Fruit fly (Drosophila melanogaster) whole organism, embryonic: ENCODE measurements around the gene Agpat1.
A peak's percentile ranks its signal among the peaks of the same experiment; 100 is the strongest.

ENCODE experiments used
- Aef1 ChIP-seq: fragments of 200-800 bp; sonication (Bioruptor generic); IDR thresholded peaks from 3 replicates; pipeline ENCODE4 v1.3.6; 2022; ENCODE audit warnings: missing biosample characterization, missing genetic modification characterization
- Awh ChIP-seq: fragments of 200-800 bp; sonication (Bioruptor generic); IDR thresholded peaks from 2 replicates; pipeline ENCODE4, ENCODE4 v1.3.6; 2022; ENCODE audit warnings: missing biosample characterization, missing genetic modification characterization
- Bdp1 ChIP-seq: fragments of 200-800 bp; sonication (Bioruptor generic); optimal IDR thresholded peaks from 3 replicates; lab custom pipeline; 2016; ENCODE audit warnings: missing biosample characterization, missing genetic modification characterization
- CG10147 ChIP-seq: fragments of 200-800 bp; sonication (Bioruptor generic); optimal IDR thresholded peaks from 2 replicates; lab custom pipeline; 2019; ENCODE audit warnings: missing biosample characterization, mild to moderate bottlenecking, missing genetic modification characterization, moderate library complexity
- CG10267 ChIP-seq: fragments of 200-800 bp; sonication (Bioruptor generic); optimal IDR thresholded peaks from 2 replicates; lab custom pipeline; 2018; ENCODE audit warnings: missing biosample characterization, mild to moderate bottlenecking, missing genetic modification characterization, moderate library complexity
- CG14860 ChIP-seq: fragments of 200-800 bp; sonication (Bioruptor generic); IDR thresholded peaks from 3 replicates; pipeline ENCODE4 v1.3.6; 2022; ENCODE audit warnings: missing biosample characterization, missing genetic modification characterization; ENCODE audit not compliant: partially characterized antibody
- CG1647 ChIP-seq: fragments of 200-800 bp; sonication (Bioruptor generic); optimal IDR thresholded peaks from 3 replicates; lab custom pipeline; 2016; ENCODE audit warnings: missing biosample characterization, missing genetic modification characterization
- CG16779 ChIP-seq: fragments of 200-800 bp; sonication (Bioruptor generic); IDR thresholded peaks from 2 replicates; pipeline ENCODE4 v1.3.6; 2022; ENCODE audit warnings: missing biosample characterization, missing genetic modification characterization
- CG16815 ChIP-seq: fragments of 200-800 bp; sonication (Bioruptor generic); optimal IDR thresholded peaks from 3 replicates; lab custom pipeline; 2017; ENCODE audit warnings: missing biosample characterization, mild to moderate bottlenecking, missing genetic modification characterization
- CG17568 ChIP-seq: fragments of 200-800 bp; sonication (Bioruptor generic); optimal IDR thresholded peaks from 2 replicates; lab custom pipeline; 2018; ENCODE audit warnings: missing biosample characterization, mild to moderate bottlenecking, missing genetic modification characterization, moderate library complexity
- CG2120 ChIP-seq: fragments of 200-800 bp; sonication (Bioruptor generic); optimal IDR thresholded peaks from 3 replicates; lab custom pipeline; 2016; ENCODE audit warnings: missing biosample characterization, missing genetic modification characterization
- CG2129 ChIP-seq: fragments of 200-800 bp; sonication (Bioruptor generic); IDR thresholded peaks from 2 replicates; pipeline ENCODE4 v1.3.6; 2022; ENCODE audit warnings: missing biosample characterization, missing genetic modification characterization; ENCODE audit not compliant: partially characterized antibody
- CG2202 ChIP-seq: fragments of 200-800 bp; sonication (Bioruptor generic); optimal IDR thresholded peaks from 2 replicates; lab custom pipeline; 2018; ENCODE audit warnings: missing biosample characterization, mild to moderate bottlenecking, missing genetic modification characterization
- CG3838 ChIP-seq: fragments of 200-800 bp; sonication (Bioruptor generic); optimal IDR thresholded peaks from 3 replicates; lab custom pipeline; 2016; ENCODE audit warnings: missing biosample characterization, missing genetic modification characterization
- CG3847 ChIP-seq: fragments of 200-800 bp; sonication (Bioruptor generic); IDR thresholded peaks from 2 replicates; pipeline ENCODE4 v1.3.6; 2022; ENCODE audit warnings: missing biosample characterization, missing genetic modification characterization
- CG4282 ChIP-seq: fragments of 200-800 bp; sonication (Bioruptor generic); optimal IDR thresholded peaks from 2 replicates; lab custom pipeline; 2016; ENCODE audit warnings: missing biosample characterization, missing genetic modification characterization
- CG6254 ChIP-seq: fragments of 200-800 bp; sonication (Bioruptor generic); optimal IDR thresholded peaks from 3 replicates; lab custom pipeline; 2017; ENCODE audit warnings: mild to moderate bottlenecking, missing biosample characterization, missing genetic modification reagents, missing genetic modification characterization
- CG6683 ChIP-seq: fragments of 200-800 bp; sonication (Bioruptor generic); optimal IDR thresholded peaks from 2 replicates; lab custom pipeline; 2017; ENCODE audit warnings: missing biosample characterization, mild to moderate bottlenecking, missing genetic modification characterization, missing genetic modification reagents
- CG7372 ChIP-seq: fragments of 200-800 bp; sonication (Bioruptor generic); IDR thresholded peaks from 2 replicates; pipeline ENCODE4 v1.3.6; 2022; ENCODE audit warnings: missing biosample characterization, missing genetic modification characterization
- Gug ChIP-seq: fragments of 200-800 bp; sonication (Bioruptor generic); IDR thresholded peaks from 4 replicates; pipeline ENCODE4 v1.3.6; 2022; ENCODE audit warnings: missing biosample characterization, missing genetic modification characterization
- HLHmδ ChIP-seq: fragments of 200-800 bp; sonication (Bioruptor generic); optimal IDR thresholded peaks from 2 replicates; lab custom pipeline; 2018; ENCODE audit warnings: missing biosample characterization, mild to moderate bottlenecking, missing genetic modification characterization, moderate library complexity
- Hand ChIP-seq: fragments of 200-800 bp; sonication (Bioruptor generic); optimal IDR thresholded peaks from 2 replicates; lab custom pipeline; 2017; ENCODE audit warnings: mild to moderate bottlenecking, missing biosample characterization, missing genetic modification reagents, missing genetic modification characterization
- HmgD ChIP-seq: fragments of 200-800 bp; sonication (Bioruptor generic); optimal IDR thresholded peaks from 3 replicates; lab custom pipeline; 2016; ENCODE audit warnings: missing biosample characterization, missing genetic modification characterization
- MBD-R2 ChIP-seq: fragments of 200-800 bp; sonication (Bioruptor generic); IDR thresholded peaks from 2 replicates; pipeline ENCODE4 v1.3.6; 2022; ENCODE audit warnings: missing biosample characterization, missing genetic modification characterization
- MTF-1 ChIP-seq: fragments of 200-800 bp; sonication (Bioruptor generic); optimal IDR thresholded peaks from 2 replicates; lab custom pipeline; 2018; ENCODE audit warnings: missing biosample characterization, mild to moderate bottlenecking, missing genetic modification characterization, borderline replicate concordance
- Oli ChIP-seq: fragments of 200-800 bp; sonication (Bioruptor generic); optimal IDR thresholded peaks from 2 replicates; lab custom pipeline; 2018; ENCODE audit warnings: missing biosample characterization, mild to moderate bottlenecking, missing genetic modification characterization, moderate library complexity
- PHDP ChIP-seq: fragments of 200-800 bp; sonication (Bioruptor generic); optimal IDR thresholded peaks from 3 replicates; lab custom pipeline; 2018; ENCODE audit warnings: missing biosample characterization, mild to moderate bottlenecking, missing genetic modification characterization, moderate library complexity
- Usf ChIP-seq: fragments of 200-800 bp; sonication (Bioruptor generic); optimal IDR thresholded peaks from 2 replicates; lab custom pipeline; 2017; ENCODE audit warnings: missing genotype, missing biosample characterization, missing genetic modification characterization
- bigmax ChIP-seq: fragments of 200-800 bp; sonication (Bioruptor generic); optimal IDR thresholded peaks from 2 replicates; lab custom pipeline; 2018; ENCODE audit warnings: missing biosample characterization, mild to moderate bottlenecking, missing genetic modification characterization
- crc ChIP-seq: fragments of 200-800 bp; sonication (Bioruptor generic); optimal IDR thresholded peaks from 2 replicates; lab custom pipeline; 2016; ENCODE audit warnings: missing biosample characterization, missing genetic modification characterization
- crp ChIP-seq, 2 experiments: fragments of 200-800 bp; sonication (Bioruptor generic); optimal IDR thresholded peaks; 2 replicates in 1 of 2; 3 replicates in 1 of 2; lab custom pipeline; 2017; ENCODE audit warnings: missing biosample characterization in 2 of 2, missing genetic modification characterization in 2 of 2, mild to moderate bottlenecking in 1 of 2, moderate library complexity in 1 of 2
- da ChIP-seq: fragments of 200-800 bp; sonication (Bioruptor generic); optimal IDR thresholded peaks from 2 replicates; lab custom pipeline; 2016; ENCODE audit warnings: missing biosample characterization, missing genetic modification characterization
- dpn ChIP-seq, 2 experiments: fragments of 200-800 bp; sonication (Bioruptor generic); optimal IDR thresholded peaks; 3 replicates each; lab custom pipeline; 2016; ENCODE audit warnings: missing biosample characterization in 2 of 2, missing genetic modification characterization in 2 of 2
- en ChIP-seq: fragments of 200-800 bp; sonication (Bioruptor generic); optimal IDR thresholded peaks from 2 replicates; lab custom pipeline; 2016; ENCODE audit warnings: missing biosample characterization, missing genetic modification characterization
- fru ChIP-seq: fragments of >200 bp; optimal IDR thresholded peaks from 2 replicates; lab custom pipeline; 2017
- gce ChIP-seq: fragments of 200-800 bp; sonication (Bioruptor generic); IDR thresholded peaks from 3 replicates; pipeline ENCODE4 v1.3.6; 2022; ENCODE audit warnings: missing biosample characterization, missing genetic modification characterization
- hb ChIP-seq: fragments of 200-800 bp; sonication (Bioruptor generic); IDR thresholded peaks from 3 replicates; pipeline ENCODE4 v1.3.6; 2022; ENCODE audit warnings: missing biosample characterization, missing genetic modification characterization; ENCODE audit not compliant: partially characterized antibody
- hkb ChIP-seq, 2 experiments: fragments of 200-800 bp in 1 of 2; fragments of >200 bp in 1 of 2; sonication (Bioruptor generic) in 1 of 2; IDR thresholded peaks in 1 of 2; optimal IDR thresholded peaks in 1 of 2; 2 replicates each; pipeline versions ENCODE4 v1.3.6 to Lab custom; 2017 to 2022; ENCODE audit warnings: missing biosample characterization in 1 of 2, missing genetic modification characterization in 1 of 2
- kay ChIP-seq: fragments of 200-800 bp; sonication (Bioruptor generic); optimal IDR thresholded peaks from 2 replicates; lab custom pipeline; 2016; ENCODE audit warnings: missing biosample characterization, missing genetic modification characterization
- maf-S ChIP-seq: fragments of 200-800 bp; sonication (Bioruptor generic); optimal IDR thresholded peaks from 2 replicates; lab custom pipeline; 2016; ENCODE audit warnings: missing biosample characterization, missing genetic modification characterization
- mld ChIP-seq: fragments of 200-800 bp; sonication (Bioruptor generic); IDR thresholded peaks from 3 replicates; pipeline ENCODE4 v1.3.6; 2022; ENCODE audit warnings: missing biosample characterization, missing genetic modification characterization; ENCODE audit not compliant: partially characterized antibody
- nerfin-2 ChIP-seq: fragments of 200-800 bp; sonication (Bioruptor generic); IDR thresholded peaks from 2 replicates; pipeline ENCODE4 v1.3.6; 2022; ENCODE audit warnings: missing biosample characterization, missing genetic modification characterization; ENCODE audit not compliant: partially characterized antibody
- p53 ChIP-seq: fragments of 200-800 bp; sonication (Bioruptor generic); optimal IDR thresholded peaks from 2 replicates; lab custom pipeline; 2016; ENCODE audit warnings: missing biosample characterization, missing genetic modification characterization
- pan ChIP-seq, 4 experiments: fragments of >200 bp in 3 of 4; fragments of 200-800 bp in 1 of 4; sonication (Bioruptor generic) in 1 of 4; optimal IDR thresholded peaks in 3 of 4; IDR thresholded peaks in 1 of 4; 2 replicates each; pipeline versions ENCODE4 v1.3.6 to Lab custom; 2017 to 2022; ENCODE audit warnings: missing biosample characterization in 2 of 4, missing genetic modification characterization in 2 of 4, mixed read lengths in 1 of 4
- pum ChIP-seq: fragments of 200-800 bp; sonication (Bioruptor generic); optimal IDR thresholded peaks from 2 replicates; lab custom pipeline; 2016; ENCODE audit warnings: missing biosample characterization, missing genetic modification characterization
- slbo ChIP-seq: fragments of 200-800 bp; sonication (Bioruptor generic); IDR thresholded peaks from 2 replicates; pipeline ENCODE4 v1.3.6; 2022; ENCODE audit warnings: missing biosample characterization, missing genetic modification characterization
- so ChIP-seq: fragments of 200-800 bp; sonication (Bioruptor generic); IDR thresholded peaks from 3 replicates; pipeline ENCODE4 v1.3.6; 2022; ENCODE audit warnings: missing biosample characterization, missing genetic modification characterization
- sqz ChIP-seq: fragments of 200-800 bp; sonication (Bioruptor generic); optimal IDR thresholded peaks from 3 replicates; lab custom pipeline; 2018; ENCODE audit warnings: missing biosample characterization, mild to moderate bottlenecking, missing genetic modification characterization
- z ChIP-seq: fragments of 200-800 bp; sonication (Bioruptor generic); IDR thresholded peaks from 3 replicates; pipeline ENCODE4 v1.3.6; 2022; ENCODE audit warnings: missing biosample characterization, missing genetic modification characterization

Gene Agpat1

DNA sequence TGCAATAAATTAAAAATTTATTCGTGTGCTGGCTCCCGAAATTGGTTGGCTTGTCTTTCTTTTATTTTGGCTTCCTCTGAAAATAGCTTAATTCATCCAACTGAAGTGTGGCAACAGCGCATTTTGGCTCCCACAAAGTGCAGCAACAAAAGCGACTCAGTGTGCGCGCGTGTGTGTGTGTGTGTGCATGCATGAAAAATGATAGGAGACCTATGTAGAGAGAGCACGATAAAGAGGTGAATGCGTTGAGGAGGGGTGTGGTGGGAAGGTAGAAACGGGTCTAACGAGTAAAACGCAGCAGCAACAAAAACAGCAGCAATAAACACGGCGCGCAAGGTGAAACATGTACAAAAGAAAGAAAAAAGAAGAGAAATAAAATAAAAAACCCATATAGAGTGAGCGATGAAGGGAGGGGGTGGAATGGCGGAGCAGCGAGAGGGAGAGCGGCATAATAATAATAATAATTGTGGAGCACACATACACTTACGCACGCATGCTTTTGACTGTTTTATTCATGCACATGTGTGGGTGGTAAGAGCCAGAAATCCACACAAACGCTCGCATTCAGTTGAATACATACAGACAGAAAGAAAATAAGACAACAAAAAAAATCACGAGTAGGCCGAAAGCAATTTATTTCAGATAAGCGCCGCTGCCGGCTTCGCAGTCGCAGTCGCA is 27.9 kb upstream of the Agpat1 start (continued):
- TF ChIP-seq CG10147 (GFP tag; lab: Kevin White, UChicago) (no peak), CG3847 (GFP tag; lab: Robert Waterston, UW) (no peak), CG6254 (GFP tag; lab: Kevin White, UChicago) (no peak), CG2129 (GFP tag; lab: Robert Waterston, UW) (no peak), Usf (no peak), CG2120 (GFP tag; lab: Kevin White, UChicago) (no peak), PHDP (no peak), CG4282 (GFP tag; lab: Kevin White, UChicago) (no peak), CG16815 (GFP tag; lab: Kevin White, UChicago) (no peak), hkb (optimal IDR thresholded peaks at IDR 0.05; lab: Kevin White, UChicago) (no peak), hkb (GFP tag; IDR thresholded peaks at IDR 0.05; lab: Robert Waterston, UW) (peak; percentile 30; the same call in 1 of the 2 replicates), crc (GFP tag; lab: Kevin White, UChicago) (no peak), maf-S (GFP tag; lab: Kevin White, UChicago) (no peak), en (no peak), HmgD (peak; percentile 30), sqz (GFP tag; lab: Kevin White, UChicago) (peak; percentile 84), pum (GFP tag; lab: Kevin White, UChicago) (no peak), Bdp1 (GFP tag; lab: Kevin White, UChicago) (no peak), Oli (tag; lab: Kevin White, UChicago) (no peak), MTF-1 (no peak), pan (optimal IDR thresholded peaks at IDR 0.05; lab: Kevin White, UChicago) (no peak), pan (GFP tag; optimal IDR thresholded peaks at IDR 0.05 in 1 of 2, IDR thresholded peaks at IDR 0.05 in 1 of 2) (no peak), fru (no peak), CG6683 (no peak), bigmax (GFP tag; lab: Kevin White, UChicago) (no peak), dpn (GFP tag; optimal IDR thresholded peaks at IDR 0.05; lab: Kevin White, UChicago) (no peak), CG16779 (GFP tag; lab: Robert Waterston, UW) (no peak), Gug (no peak), mld (GFP tag; lab: Robert Waterston, UW) (no peak), nerfin-2 (GFP tag; lab: Robert Waterston, UW) (no peak), Aef1 (GFP tag; lab: Robert Waterston, UW) (no peak), da (GFP tag; lab: Kevin White, UChicago) (no peak), crp (GFP tag; optimal IDR thresholded peaks at IDR 0.05; lab: Kevin White, UChicago) (no peak), gce (no peak), CG3838 (GFP tag; lab: Kevin White, UChicago) (no peak), Hand (GFP tag; lab: Kevin White, UChicago) (no peak), CG10267 (tag; lab: Kevin White, UChicago) (no peak), CG2202 (tag; lab: Kevin White, UChicago) (no peak), slbo (GFP tag; lab: Robert Waterston, UW) (no peak), so (GFP tag; lab: Robert Waterston, UW) (no peak), CG17568 (GFP tag; lab: Kevin White, UChicago) (no peak), CG7372 (GFP tag; lab: Robert Waterston, UW) (no peak), MBD-R2 (no peak), z (GFP tag; lab: Robert Waterston, UW) (no peak), CG14860 (GFP tag; lab: Robert Waterston, UW) (no peak), Awh (no peak), CG1647 (GFP tag; lab: Kevin White, UChicago) (no peak), p53 (peak; percentile 86), kay (GFP tag; lab: Kevin White, UChicago) (no peak), hb (GFP tag; lab: Robert Waterston, UW) (no peak), HLHmδ (no peak)
